Fruit fly (Drosophila melanogaster) whole organism, larva: ENCODE measurements around the gene Rab26.

Source experiments
- noc ChIP-seq: fragments of 200-800 bp; sonication (Bioruptor generic); optimal IDR thresholded peaks from 3 replicates; lab custom pipeline; 2019; ENCODE audit warnings: missing biosample characterization, mild to moderate bottlenecking, missing genetic modification characterization, moderate library complexity

Gene Rab26

DNA sequence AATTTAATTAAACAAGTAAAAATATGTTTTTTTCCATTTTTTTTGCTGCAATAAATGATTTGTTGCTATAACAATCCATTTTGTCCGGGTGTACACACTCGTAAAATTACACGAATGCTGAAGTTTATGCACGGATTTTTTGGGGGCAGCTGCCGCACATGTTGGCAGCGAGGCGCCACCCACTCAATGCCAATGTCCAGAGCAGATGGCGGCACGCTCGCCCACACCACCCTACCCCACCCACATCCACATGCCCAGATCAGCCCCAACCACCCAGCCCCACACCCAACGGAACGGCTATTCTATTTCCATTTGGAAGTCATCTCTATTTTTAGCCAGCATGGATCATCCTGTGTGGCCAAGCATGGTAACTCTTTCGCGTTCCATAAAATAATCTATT is 61.6 kb downstream of the Rab26 start:
- TF ChIP-seq noc (tag; lab: Kevin White, UChicago) = no peak

DNA sequence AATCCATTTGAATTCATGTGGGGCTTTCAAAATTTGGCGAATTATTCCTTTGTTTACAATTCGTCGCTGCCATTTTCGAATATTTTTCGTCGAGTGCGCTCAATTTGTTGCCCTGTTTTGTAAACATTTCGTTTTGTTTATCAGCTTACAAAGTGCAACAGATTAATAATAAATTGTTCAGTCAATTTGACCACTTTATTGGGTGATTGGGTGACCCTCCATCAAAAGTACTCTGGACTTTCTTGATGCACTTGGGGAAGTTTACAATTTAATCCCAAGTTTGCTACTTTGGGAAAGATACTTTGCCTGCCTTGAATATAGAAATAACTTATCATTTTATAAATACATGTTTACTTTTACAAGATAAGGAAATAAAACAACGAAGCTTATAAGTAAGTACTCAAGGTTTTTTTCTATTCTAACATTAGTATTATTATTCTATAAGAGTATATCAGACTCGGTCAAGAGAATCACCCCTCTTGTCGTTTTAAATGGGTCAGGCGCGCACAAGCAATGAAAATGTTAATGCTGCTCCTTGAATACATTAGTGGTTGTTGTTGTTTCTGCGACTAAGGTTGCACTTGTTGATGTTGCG is 62.1 kb downstream of the Rab26 start:
- no peak for TF ChIP-seq noc (tag; lab: Kevin White, UChicago)

DNA sequence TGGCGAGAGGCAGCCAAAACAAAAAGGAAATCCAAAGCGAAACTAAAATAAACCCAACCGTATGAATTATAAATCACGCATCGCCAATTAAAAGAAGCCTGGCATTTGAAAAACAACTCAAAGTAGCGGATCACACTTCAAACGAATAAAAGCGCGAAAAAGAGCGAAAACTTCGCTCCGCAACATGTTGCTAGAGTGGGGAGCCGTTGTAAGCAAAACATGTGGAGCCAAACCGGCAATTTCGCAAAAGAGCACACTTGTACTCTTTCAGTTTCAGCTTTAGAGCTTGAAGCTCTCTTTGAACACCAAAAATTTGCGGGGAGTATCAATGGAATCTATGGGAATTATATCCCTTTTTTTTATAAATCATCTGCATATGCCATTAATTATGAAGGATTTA is 63.2 kb downstream of the Rab26 start:
- no peak for TF ChIP-seq noc (tag; lab: Kevin White, UChicago)

DNA sequence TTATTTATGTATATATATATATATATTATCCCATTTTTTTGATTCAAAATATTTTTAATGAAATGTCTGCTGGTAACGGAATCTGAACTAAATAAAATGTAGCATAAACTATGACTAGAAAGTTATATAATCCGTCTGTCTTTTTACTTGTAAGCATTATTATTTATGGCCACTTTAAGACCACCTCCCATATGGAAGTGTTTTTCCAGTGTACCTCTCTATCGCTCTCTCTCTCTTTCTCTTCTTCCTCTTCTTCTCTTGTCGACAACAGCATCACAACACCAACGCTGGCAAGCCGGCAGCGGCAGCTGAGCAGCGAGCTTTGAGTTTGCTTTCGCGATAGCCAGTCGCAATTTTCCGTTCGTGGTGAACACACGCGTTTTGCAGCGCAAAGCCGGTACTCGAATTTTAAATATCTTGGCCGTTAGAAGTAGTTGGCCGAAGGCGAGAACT is 63.6 kb downstream of the Rab26 start, which contains the start of gene rgn:
Gene rgn, plus strand, starts transcription at position 344 of the 453 bp plus-strand sequence.
- peak; percentile 54 for TF ChIP-seq noc (tag; lab: Kevin White, UChicago)

DNA sequence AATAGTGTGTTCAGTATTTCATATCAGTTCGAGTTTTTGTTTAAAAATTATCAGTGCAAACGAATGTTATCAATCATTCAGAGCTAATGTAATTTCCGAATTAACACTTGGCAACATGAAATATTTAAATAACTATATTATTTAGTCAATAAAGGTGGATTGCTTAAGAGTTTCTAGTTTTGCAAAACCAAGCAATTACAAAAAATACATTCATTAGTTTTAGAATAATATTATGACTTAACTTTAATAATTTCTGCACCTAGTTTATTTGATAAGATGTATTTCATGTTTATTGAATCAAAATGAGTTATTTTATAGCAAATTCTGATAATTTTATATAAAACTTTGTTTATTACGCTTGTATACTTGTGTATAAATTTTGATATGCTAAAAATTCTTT is 64.9 kb downstream of the Rab26 start:
- peak; percentile 75 for TF ChIP-seq noc (tag; lab: Kevin White, UChicago)
